Fruit fly (Drosophila melanogaster): ENCODE results near the gene CG31373.

- TF ChIP-seq Ets21C (GFP tag; optimal IDR thresholded peaks at IDR 0.05) (no peak), Hr39 (GFP tag; optimal IDR thresholded peaks at IDR 0.05) (no peak), fd85E (GFP tag; optimal IDR thresholded peaks at IDR 0.05) (no peak)
Observed at dm6 chr3R:10683226-10683625, 25.9 kb downstream of the CG31373 start.
